Worm (Caenorhabditis elegans) whole organism, late embryonic: ENCODE results near the gene K01A6.8.

Experiments
- F13H6.1 ChIP-seq: sonication (generic microtip); optimal IDR thresholded peaks from 2 replicates; lab custom pipeline; 2016; ENCODE audit warnings: missing genetic modification characterization, missing compliant biosample characterization
- ama-1 ChIP-seq: fragments of 150-350 bp; optimal IDR thresholded peaks from 2 replicates; lab custom pipeline; 2014
- ceh-19 ChIP-seq: fragments of 200-800 bp; sonication (Bioruptor generic); optimal IDR thresholded peaks from 2 replicates; lab custom pipeline; 2018; ENCODE audit warnings: mild to moderate bottlenecking, missing genetic modification characterization, missing compliant biosample characterization
- dve-1 ChIP-seq: sonication (generic microtip); optimal IDR thresholded peaks from 2 replicates; lab custom pipeline; 2017; ENCODE audit warnings: antibody characterized with exemption, mild to moderate bottlenecking, missing genetic modification characterization, missing compliant biosample characterization
- fkh-10 ChIP-seq: fragments of 150-350 bp; optimal IDR thresholded peaks from 2 replicates; lab custom pipeline; 2014; ENCODE audit warnings: missing biosample characterization, missing genetic modification reagents, missing genetic modification characterization
- fkh-6 ChIP-seq: sonication (generic microtip); optimal IDR thresholded peaks from 2 replicates; lab custom pipeline; 2016; ENCODE audit warnings: missing genetic modification characterization, missing compliant biosample characterization
- nhr-11 ChIP-seq: fragments of 150-350 bp; optimal IDR thresholded peaks from 2 replicates; lab custom pipeline; 2014; ENCODE audit warnings: missing biosample characterization, missing genetic modification characterization
- pag-3 ChIP-seq: sonication (generic microtip); optimal IDR thresholded peaks from 2 replicates; lab custom pipeline; 2016; ENCODE audit warnings: missing compliant biosample characterization, missing genetic modification characterization, borderline replicate concordance
- pha-4 ChIP-seq: fragments of 150-350 bp; optimal IDR thresholded peaks from 2 replicates; lab custom pipeline; 2018; ENCODE audit warnings: missing biosample characterization, missing genetic modification reagents, missing genetic modification characterization
- pqm-1 ChIP-seq: sonication (generic microtip); optimal IDR thresholded peaks from 2 replicates; lab custom pipeline; 2016; ENCODE audit warnings: missing genetic modification characterization, missing compliant biosample characterization
- rnt-1 ChIP-seq: sonication (generic microtip); optimal IDR thresholded peaks from 2 replicates; lab custom pipeline; 2016; ENCODE audit warnings: missing genetic modification characterization, missing compliant biosample characterization
- tbx-2 ChIP-seq: sonication (generic microtip); optimal IDR thresholded peaks from 2 replicates; lab custom pipeline; 2016; ENCODE audit warnings: missing genetic modification characterization, missing compliant biosample characterization

ce11 chrIV:11713289-11713688, 23.9 kb downstream of the K01A6.8 start:
- TF ChIP-seq ceh-19 (GFP tag; lab: Kevin White, UChicago) (no peak), fkh-10 (GFP tag; lab: Kevin White, UChicago) (no peak), pqm-1 (no peak), ama-1 (no peak), fkh-6 (tag; lab: Kevin White, UChicago) (no peak), tbx-2 (tag; lab: Kevin White, UChicago) (no peak), nhr-11 (no peak), pag-3 (no peak), pha-4 (tag; lab: Kevin White, UChicago) (no peak), rnt-1 (tag; lab: Kevin White, UChicago) (no peak), dve-1 (no peak), F13H6.1 (tag; lab: Kevin White, UChicago) (no peak)
